Fruit fly (Drosophila melanogaster): ENCODE data around the gene CG10657.
A peak's percentile ranks its signal among the peaks of the same experiment; 100 is the strongest.

DNA sequence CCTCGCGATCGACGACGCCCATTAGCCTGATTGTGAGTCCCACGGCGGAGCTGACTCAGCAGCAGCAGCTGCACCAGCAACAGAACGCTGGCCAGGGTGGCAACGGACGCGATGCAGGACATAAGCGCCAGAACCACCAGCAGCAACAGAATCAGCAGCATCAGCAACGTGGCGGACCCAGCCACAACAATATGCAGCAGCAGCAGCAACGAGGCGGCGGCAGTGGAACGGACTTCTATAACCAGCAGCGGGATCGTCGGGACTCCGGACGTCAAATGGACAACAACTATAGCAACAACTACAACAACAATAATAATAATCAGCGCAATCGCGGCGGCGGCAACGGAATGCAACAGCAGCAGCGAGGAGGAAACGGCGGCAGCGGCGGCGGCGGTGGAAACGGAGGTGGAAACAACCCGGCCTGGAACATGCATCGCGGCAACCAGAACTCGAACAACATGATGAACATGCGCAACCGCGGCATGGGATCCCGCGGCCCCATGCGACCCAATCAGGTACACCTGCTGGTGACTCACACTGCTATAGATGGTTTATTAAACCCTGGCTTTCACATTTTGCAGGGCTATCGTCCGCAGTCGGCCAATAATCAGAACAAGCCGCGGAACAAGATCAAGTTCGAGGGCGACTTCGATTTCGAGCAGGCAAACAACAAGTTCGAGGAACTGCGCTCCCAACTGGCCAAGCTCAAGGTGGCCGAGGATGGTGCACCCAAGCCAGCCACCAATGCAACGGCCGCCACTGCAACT lies 20.6 kb upstream of the CG10657 start:
- no peak for TF ChIP-seq CG8301 (tag; optimal IDR thresholded peaks at IDR 0.05)
- no peak for TF ChIP-seq CG9948 (tag; optimal IDR thresholded peaks at IDR 0.05)
- TF ChIP-seq Ets98B (GFP tag; IDR thresholded peaks at IDR 0.05), result no peak
- TF ChIP-seq rn (GFP tag; IDR thresholded peaks at IDR 0.05), result no peak
- TF ChIP-seq CG4496 (GFP tag; IDR thresholded peaks at IDR 0.05), result no peak
- TF ChIP-seq gl (tag; optimal IDR thresholded peaks at IDR 0.05), result no peak
- TF ChIP-seq CG17806 (tag; optimal IDR thresholded peaks at IDR 0.05), result no peak
- no peak for TF ChIP-seq CG12605 (GFP tag; IDR thresholded peaks at IDR 0.05)
- TF ChIP-seq CG34367 (tag; optimal IDR thresholded peaks at IDR 0.05), result no peak
- TF ChIP-seq D1 (tag; optimal IDR thresholded peaks at IDR 0.05), result no peak
- peak; percentile 91 for TF ChIP-seq EcR (GFP tag; optimal IDR thresholded peaks at IDR 0.05)
- TF ChIP-seq fd96Ca (GFP tag; IDR thresholded peaks at IDR 0.05), result no peak
- no peak for TF ChIP-seq Pif1A (GFP tag; optimal IDR thresholded peaks at IDR 0.05)

Data from whole organism, pupa.